Worm (Caenorhabditis elegans) whole organism, young adult: Measurements from ENCODE around the gene fipp-1.

Experiments
- B0035.1 ChIP-seq: sonication (generic microtip); optimal IDR thresholded peaks from 2 replicates; lab custom pipeline; 2016; ENCODE audit warnings: missing genetic modification characterization, mild to moderate bottlenecking, missing compliant biosample characterization, missing genotype, missing genetic modification reagents
- D2030.7 ChIP-seq: fragments of 200-800 bp; sonication (Bioruptor generic); IDR thresholded peaks from 2 replicates; pipeline ENCODE4 v1.3.6; 2022; ENCODE audit warnings: missing genetic modification reagents, missing genetic modification characterization, missing compliant biosample characterization
- F10E7.11 ChIP-seq: sonication (generic microtip); optimal IDR thresholded peaks from 2 replicates; lab custom pipeline; 2017; ENCODE audit warnings: mild to moderate bottlenecking, missing genetic modification characterization, moderate library complexity, missing compliant biosample characterization
- F22D6.2 ChIP-seq: sonication (generic microtip); optimal IDR thresholded peaks from 2 replicates; lab custom pipeline; 2016; ENCODE audit warnings: mild to moderate bottlenecking, missing genetic modification characterization, missing compliant biosample characterization
- F23B12.7 ChIP-seq: sonication (generic microtip); optimal IDR thresholded peaks from 2 replicates; lab custom pipeline; 2017; ENCODE audit warnings: missing genetic modification characterization, mild to moderate bottlenecking, missing compliant biosample characterization, antibody characterized with exemption, moderate library complexity; ENCODE audit not compliant: insufficient read depth
- F49E8.2 ChIP-seq: sonication (generic microtip); optimal IDR thresholded peaks from 3 replicates; lab custom pipeline; 2017; ENCODE audit warnings: missing genetic modification characterization, mild to moderate bottlenecking, missing compliant biosample characterization, antibody characterized with exemption, moderate library complexity; ENCODE audit not compliant: insufficient read depth
- F57C9.4 ChIP-seq: sonication (generic microtip); optimal IDR thresholded peaks from 2 replicates; lab custom pipeline; 2017; ENCODE audit warnings: mild to moderate bottlenecking, missing genetic modification characterization, missing compliant biosample characterization
- Y79H2A.3 ChIP-seq: fragments of 200-800 bp; sonication (Bioruptor generic); conservative IDR thresholded peaks from 2 replicates; pipeline ENCODE4 v1.3.6; 2022; ENCODE audit warnings: missing genetic modification reagents, missing genetic modification characterization, missing compliant biosample characterization
- ama-1 ChIP-seq, 3 experiments: fragments of 150-350 bp in 1 of 3; sonication (generic microtip) in 2 of 3; optimal IDR thresholded peaks; 2 replicates each; lab custom pipeline; 2014 to 2018; ENCODE audit warnings: missing biosample characterization in 2 of 3, missing genetic modification characterization in 2 of 3, missing genetic modification reagents in 2 of 3
- aptf-2 ChIP-seq: fragments of 200-800 bp; sonication (Bioruptor generic); conservative IDR thresholded peaks from 2 replicates; pipeline ENCODE4 v1.3.6; 2022; ENCODE audit warnings: missing genetic modification reagents, missing genetic modification characterization, missing compliant biosample characterization
- athp-1 ChIP-seq: sonication (generic microtip); optimal IDR thresholded peaks from 2 replicates; lab custom pipeline; 2017; ENCODE audit warnings: mild to moderate bottlenecking, missing genetic modification characterization, missing compliant biosample characterization
- attf-5 ChIP-seq: fragments of 200-800 bp; sonication (Bioruptor generic); optimal IDR thresholded peaks from 2 replicates; lab custom pipeline; 2018; ENCODE audit warnings: mild to moderate bottlenecking, missing genetic modification characterization, missing compliant biosample characterization
- cebp-1 ChIP-seq, 2 experiments: fragments of 200-800 bp in 1 of 2; sonication (Bioruptor generic) in 1 of 2; sonication (generic microtip) in 1 of 2; IDR thresholded peaks in 1 of 2; optimal IDR thresholded peaks in 1 of 2; 2 replicates each; pipeline versions ENCODE4 v1.3.6 to Lab custom; 2017 to 2022; ENCODE audit warnings: missing compliant biosample characterization in 2 of 2, missing genetic modification characterization in 2 of 2, mild to moderate bottlenecking in 1 of 2, missing genetic modification reagents in 1 of 2, moderate library complexity in 1 of 2
- cebp-2 ChIP-seq: fragments of 200-800 bp; sonication (Bioruptor generic); IDR thresholded peaks from 2 replicates; pipeline ENCODE4 v1.3.6; 2022; ENCODE audit warnings: missing genetic modification characterization, missing compliant biosample characterization
- ceh-40 ChIP-seq: fragments of 200-800 bp; sonication (Bioruptor generic); IDR thresholded peaks from 2 replicates; pipeline ENCODE4 v1.3.6; 2022; ENCODE audit warnings: missing genetic modification characterization, missing compliant biosample characterization
- efl-1 ChIP-seq: fragments of 150-350 bp; optimal IDR thresholded peaks from 2 replicates; lab custom pipeline; 2014; ENCODE audit warnings: missing biosample characterization, missing genetic modification reagents, missing genetic modification characterization
- ekl-4 ChIP-seq: fragments of 200-800 bp; sonication (Bioruptor generic); IDR thresholded peaks from 2 replicates; pipeline ENCODE4 v1.3.6; 2022; ENCODE audit warnings: missing genetic modification reagents, missing genetic modification characterization, missing compliant biosample characterization
- fkh-3 ChIP-seq: sonication (generic microtip); optimal IDR thresholded peaks from 2 replicates; lab custom pipeline; 2016; ENCODE audit warnings: mild to moderate bottlenecking, missing genetic modification characterization, missing compliant biosample characterization
- gei-17 ChIP-seq: fragments of 200-800 bp; sonication (Bioruptor generic); optimal IDR thresholded peaks from 2 replicates; lab custom pipeline; 2018; ENCODE audit warnings: mild to moderate bottlenecking, missing genetic modification characterization, missing compliant biosample characterization
- him-1 ChIP-seq: sonication (generic microtip); optimal IDR thresholded peaks from 2 replicates; lab custom pipeline; 2016; ENCODE audit warnings: missing genotype, missing genetic modification reagents, missing genetic modification characterization, missing compliant biosample characterization
- hrde-1 ChIP-seq: sonication (generic microtip); optimal IDR thresholded peaks from 2 replicates; lab custom pipeline; 2016; ENCODE audit warnings: missing genetic modification characterization, mild to moderate bottlenecking, missing compliant biosample characterization, moderate library complexity, missing genotype, missing genetic modification reagents, borderline replicate concordance
- lsl-1 ChIP-seq: fragments of 200-800 bp; sonication (Bioruptor generic); optimal IDR thresholded peaks from 2 replicates; lab custom pipeline; 2018; ENCODE audit warnings: mild to moderate bottlenecking, missing genetic modification characterization, moderate library complexity, missing compliant biosample characterization
- madf-3 ChIP-seq: fragments of 200-800 bp; sonication (Bioruptor generic); IDR thresholded peaks from 2 replicates; pipeline ENCODE4 v1.3.6; 2022; ENCODE audit warnings: missing genetic modification reagents, missing genetic modification characterization, missing compliant biosample characterization
- madf-6 ChIP-seq: fragments of 200-800 bp; sonication (Bioruptor generic); IDR thresholded peaks from 2 replicates; pipeline ENCODE4 v1.3.6; 2022; ENCODE audit warnings: missing genetic modification reagents, missing genetic modification characterization, missing compliant biosample characterization
- madf-8 ChIP-seq: fragments of 200-800 bp; sonication (Bioruptor generic); conservative IDR thresholded peaks from 2 replicates; pipeline ENCODE4 v1.3.6; 2022; ENCODE audit warnings: missing genetic modification reagents, missing genetic modification characterization, missing compliant biosample characterization
- mel-28 ChIP-seq: sonication (generic microtip); optimal IDR thresholded peaks from 2 replicates; lab custom pipeline; 2016; ENCODE audit warnings: borderline replicate concordance, mild to moderate bottlenecking, missing genetic modification characterization, missing compliant biosample characterization
- mes-4 ChIP-seq: sonication (generic microtip); optimal IDR thresholded peaks from 2 replicates; lab custom pipeline; 2016; ENCODE audit warnings: missing genotype, missing genetic modification characterization, missing compliant biosample characterization
- nfya-1 ChIP-seq: sonication (generic microtip); optimal IDR thresholded peaks from 2 replicates; lab custom pipeline; 2017; ENCODE audit warnings: antibody characterized with exemption, missing compliant biosample characterization, missing genetic modification characterization, borderline replicate concordance; ENCODE audit not compliant: insufficient read depth
- nfyb-1 ChIP-seq: fragments of 200-800 bp; sonication (Bioruptor generic); IDR thresholded peaks from 2 replicates; pipeline ENCODE4 v1.3.6; 2022; ENCODE audit warnings: missing genetic modification reagents, missing genetic modification characterization, missing compliant biosample characterization
- nhr-179 ChIP-seq: sonication (generic microtip); optimal IDR thresholded peaks from 2 replicates; lab custom pipeline; 2016; ENCODE audit warnings: mild to moderate bottlenecking, missing genetic modification characterization, missing compliant biosample characterization
- rcor-1 ChIP-seq: fragments of 200-800 bp; sonication (Bioruptor generic); IDR thresholded peaks from 2 replicates; pipeline ENCODE4 v1.3.6; 2022; ENCODE audit warnings: missing genetic modification reagents, missing genetic modification characterization, missing compliant biosample characterization
- rec-8 ChIP-seq, 2 experiments: sonication (generic microtip); optimal IDR thresholded peaks; 2 replicates each; lab custom pipeline; 2016; ENCODE audit warnings: mild to moderate bottlenecking in 2 of 2, missing genetic modification characterization in 2 of 2, missing genetic modification reagents in 2 of 2, missing genotype in 2 of 2, missing biosample characterization in 1 of 2, missing compliant biosample characterization in 1 of 2, moderate library complexity in 1 of 2
- rpc-1 ChIP-seq, 2 experiments: fragments of 150-350 bp in 1 of 2; sonication (generic microtip) in 1 of 2; optimal IDR thresholded peaks; 2 replicates each; lab custom pipeline; 2014 to 2018; ENCODE audit warnings: missing biosample characterization in 1 of 2, missing genetic modification characterization in 1 of 2, missing genetic modification reagents in 1 of 2, missing genotype in 1 of 2
- snpc-1.1 ChIP-seq: sonication (generic microtip); optimal IDR thresholded peaks from 2 replicates; lab custom pipeline; 2017; ENCODE audit warnings: missing genetic modification characterization, mild to moderate bottlenecking, missing compliant biosample characterization, antibody characterized with exemption, moderate library complexity, missing genotype, missing genetic modification reagents; ENCODE audit not compliant: insufficient read depth
- snpc-1.3 ChIP-seq: sonication (generic microtip); optimal IDR thresholded peaks from 2 replicates; lab custom pipeline; 2017; ENCODE audit warnings: missing genetic modification characterization, mild to moderate bottlenecking, missing compliant biosample characterization, antibody characterized with exemption, moderate library complexity, missing genotype, missing genetic modification reagents; ENCODE audit not compliant: insufficient read depth
- snpc-3.4 ChIP-seq: sonication (generic microtip); optimal IDR thresholded peaks from 2 replicates; lab custom pipeline; 2017; ENCODE audit warnings: missing genetic modification characterization, mild to moderate bottlenecking, missing compliant biosample characterization, antibody characterized with exemption, moderate library complexity, missing genotype, missing genetic modification reagents
- snpc-4 ChIP-seq, 5 experiments: fragments of 150-350 bp in 1 of 5; sonication (generic microtip) in 4 of 5; optimal IDR thresholded peaks; 2 replicates each; lab custom pipeline; 2014 to 2018; ENCODE audit warnings: missing genetic modification characterization in 5 of 5, missing biosample characterization in 3 of 5, antibody characterized with exemption in 2 of 5, mild to moderate bottlenecking in 2 of 5, missing compliant biosample characterization in 2 of 5, missing genotype in 2 of 5, moderate library complexity in 2 of 5, missing genetic modification reagents in 1 of 5
- tbx-9 ChIP-seq: sonication (generic microtip); optimal IDR thresholded peaks from 2 replicates; lab custom pipeline; 2016; ENCODE audit warnings: borderline replicate concordance, missing genetic modification characterization, inconsistent platforms, missing compliant biosample characterization
- unc-62 ChIP-seq: fragments of 150-350 bp; optimal IDR thresholded peaks from 2 replicates; lab custom pipeline; 2014; ENCODE audit warnings: missing biosample characterization, missing genetic modification reagents, missing genetic modification characterization
- xnd-1 ChIP-seq: sonication (generic microtip); optimal IDR thresholded peaks from 2 replicates; lab custom pipeline; 2016; ENCODE audit warnings: missing genotype, missing genetic modification reagents, missing genetic modification characterization, missing compliant biosample characterization
- zfh-2 ChIP-seq: fragments of 200-800 bp; sonication (Bioruptor generic); conservative IDR thresholded peaks from 2 replicates; pipeline ENCODE4 v1.3.6; 2022; ENCODE audit warnings: missing genetic modification reagents, missing genetic modification characterization, missing compliant biosample characterization
- zim-3 ChIP-seq: sonication (generic microtip); optimal IDR thresholded peaks from 2 replicates; lab custom pipeline; 2017; ENCODE audit warnings: mild to moderate bottlenecking, missing genetic modification characterization, moderate library complexity, missing compliant biosample characterization
- ztf-25 ChIP-seq: fragments of 200-800 bp; sonication (Bioruptor generic); IDR thresholded peaks from 2 replicates; pipeline ENCODE4 v1.3.6; 2022; ENCODE audit warnings: missing genetic modification reagents, missing genetic modification characterization, missing compliant biosample characterization
- ztf-3 ChIP-seq: fragments of 200-800 bp; sonication (Bioruptor generic); optimal IDR thresholded peaks from 2 replicates; lab custom pipeline; 2018; ENCODE audit warnings: mild to moderate bottlenecking, missing genetic modification characterization, missing compliant biosample characterization

fipp-1 gene

DNA sequence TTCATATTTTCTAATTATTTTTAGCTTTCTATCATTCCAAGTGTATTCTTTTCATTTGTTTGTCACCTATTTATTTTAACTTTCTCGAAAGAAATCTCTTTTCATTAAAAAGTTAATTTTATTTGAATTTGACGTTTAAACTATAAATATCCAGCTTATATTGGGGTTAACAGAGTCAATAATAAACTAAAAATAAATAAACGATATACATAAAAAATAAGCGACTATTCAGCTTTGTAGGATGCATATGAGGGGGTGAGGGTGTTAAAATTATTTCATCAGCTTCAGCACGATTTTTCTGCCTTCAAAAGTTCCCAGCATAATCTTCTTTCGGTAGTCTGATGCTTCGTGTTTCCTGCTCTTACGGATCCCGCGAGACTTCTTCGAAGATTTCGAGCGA, 2.0 kb downstream of the fipp-1 start:
- no peak for TF ChIP-seq snpc-1.1 (tag; lab: Kevin White, UChicago)
- peak in 1 of 2 experiments; percentile 24 for TF ChIP-seq rec-8 (tag; optimal IDR thresholded peaks at IDR 0.05; lab: Kevin White, UChicago)
- no peak for TF ChIP-seq rpc-1 (optimal IDR thresholded peaks at IDR 0.05; lab: Kevin White, UChicago)
- no peak for TF ChIP-seq rpc-1 (tag; optimal IDR thresholded peaks at IDR 0.05; lab: Kevin White, UChicago)
- TF ChIP-seq snpc-1.3 (tag; lab: Kevin White, UChicago), result peak; percentile 51
- TF ChIP-seq athp-1, result peak; percentile 35
- TF ChIP-seq madf-6, result peak; percentile 59
- TF ChIP-seq rcor-1, result no peak
- 0 out of 2 replicates have a peak, but pooled peaks have one; percentile 14 for TF ChIP-seq madf-8
- TF ChIP-seq F23B12.7, result no peak
- no peak for TF ChIP-seq F10E7.11 (tag; lab: Kevin White, UChicago)
- TF ChIP-seq snpc-3.4 (tag; lab: Kevin White, UChicago), result peak; percentile 44
- TF ChIP-seq F49E8.2, result peak; percentile 23
- TF ChIP-seq aptf-2 (GFP tag; lab: Robert Waterston, UW), result no peak
- TF ChIP-seq nhr-179 (tag; lab: Kevin White, UChicago), result no peak
- TF ChIP-seq ama-1 (optimal IDR thresholded peaks at IDR 0.05; lab: Kevin White, UChicago), result no peak
- TF ChIP-seq ama-1 (GFP tag; optimal IDR thresholded peaks at IDR 0.05; lab: Kevin White, UChicago), result peak; percentile 15 to 52
- no peak for TF ChIP-seq snpc-4 (GFP tag; optimal IDR thresholded peaks at IDR 0.05; lab: Kevin White, UChicago)
- TF ChIP-seq snpc-4 (tag; optimal IDR thresholded peaks at IDR 0.05; lab: Kevin White, UChicago), result peak in 1 of 4 experiments; percentile 0
- TF ChIP-seq D2030.7 (GFP tag; lab: Robert Waterston, UW), result 0 out of 2 replicates have a peak, but pooled peaks have one; percentile 28
- peak; percentile 14 for TF ChIP-seq lsl-1 (GFP tag; lab: Kevin White, UChicago)
- TF ChIP-seq ekl-4 (GFP tag; lab: Robert Waterston, UW), result 0 out of 2 replicates have a peak, but pooled peaks have one; percentile 44
- TF ChIP-seq cebp-1 (GFP tag; IDR thresholded peaks at IDR 0.05; lab: Robert Waterston, UW), result no peak
- peak; percentile 14 for TF ChIP-seq cebp-1 (tag; optimal IDR thresholded peaks at IDR 0.05; lab: Kevin White, UChicago)
- no peak for TF ChIP-seq F57C9.4 (tag; lab: Kevin White, UChicago)
- TF ChIP-seq Y79H2A.3, result peak; percentile 76; the same call in 1 of the 2 replicates
- TF ChIP-seq hrde-1 (tag; lab: Kevin White, UChicago), result peak; percentile 15
- 0 out of 2 replicates have a peak, but pooled peaks have one; percentile 34 for TF ChIP-seq nfyb-1 (GFP tag; lab: Robert Waterston, UW)

DNA sequence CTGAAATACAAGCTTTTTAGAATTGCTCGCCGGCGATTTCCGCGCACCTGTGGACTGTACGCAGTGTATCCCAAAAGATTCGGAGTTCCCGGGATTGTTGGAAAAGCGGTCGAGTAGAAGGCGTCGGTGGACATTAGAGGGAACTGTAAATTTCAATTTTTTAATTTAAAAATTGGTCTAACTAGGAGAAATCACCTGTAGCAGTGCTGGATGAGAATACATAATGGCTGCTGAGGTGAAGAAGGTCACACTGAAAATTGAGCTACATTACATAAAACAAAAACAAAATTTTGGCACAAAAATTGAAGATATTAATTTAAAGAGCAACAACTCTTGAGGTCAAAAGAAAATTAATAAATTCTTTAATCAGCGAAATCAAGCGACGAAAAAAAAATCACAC, 3.0 kb downstream of the fipp-1 start, which contains the start of gene neg-1:
Gene neg-1 (minus strand): TSS at position 250 of the 400 bp plus-strand sequence.
- TF ChIP-seq zfh-2 (GFP tag; lab: Robert Waterston, UW) (no peak), mes-4 (tag; lab: Kevin White, UChicago) (no peak), B0035.1 (tag; lab: Kevin White, UChicago) (no peak), him-1 (tag; lab: Kevin White, UChicago) (no peak), F22D6.2 (no peak), tbx-9 (tag; lab: Kevin White, UChicago) (no peak), madf-3 (GFP tag; lab: Robert Waterston, UW) (peak; percentile 63; the same call in 1 of the 2 replicates), fkh-3 (tag; lab: Kevin White, UChicago) (no peak), xnd-1 (tag; lab: Kevin White, UChicago) (peak; percentile 43), nfya-1 (tag; lab: Kevin White, UChicago) (no peak), cebp-2 (GFP tag; lab: Robert Waterston, UW) (no peak), ztf-3 (no peak), gei-17 (no peak), attf-5 (GFP tag; lab: Kevin White, UChicago) (no peak), efl-1 (GFP tag; lab: Kevin White, UChicago) (peak; percentile 18), hrde-1 (tag; lab: Kevin White, UChicago) (no peak), snpc-4 (GFP tag; optimal IDR thresholded peaks at IDR 0.05; lab: Kevin White, UChicago) (no peak), snpc-4 (tag; optimal IDR thresholded peaks at IDR 0.05; lab: Kevin White, UChicago) (no peak), ztf-25 (GFP tag; lab: Robert Waterston, UW) (no peak), mel-28 (tag; lab: Kevin White, UChicago) (no peak), ceh-40 (GFP tag; lab: Robert Waterston, UW) (no peak), unc-62 (no peak), zim-3 (tag; lab: Kevin White, UChicago) (no peak)
